Worm (Caenorhabditis elegans) whole organism, L1 larva: Measurements from ENCODE around the gene ZK512.10.

ENCODE experiments used
- aha-1 ChIP-seq: fragments of 150-350 bp; optimal IDR thresholded peaks from 2 replicates; lab custom pipeline; 2014; ENCODE audit warnings: missing biosample characterization, missing genetic modification characterization
- aly-2 ChIP-seq: fragments of 150-350 bp; optimal IDR thresholded peaks from 2 replicates; lab custom pipeline; 2014; ENCODE audit warnings: missing biosample characterization, missing genetic modification characterization
- ama-1 ChIP-seq: fragments of 150-350 bp; optimal IDR thresholded peaks from 2 replicates; lab custom pipeline; 2014
- egl-13 ChIP-seq: sonication (generic microtip); optimal IDR thresholded peaks from 2 replicates; lab custom pipeline; 2016; ENCODE audit warnings: missing genotype, missing genetic modification reagents, missing genetic modification characterization, missing compliant biosample characterization
- fkh-4 ChIP-seq: sonication (generic microtip); optimal IDR thresholded peaks from 2 replicates; lab custom pipeline; 2016; ENCODE audit warnings: missing compliant biosample characterization, missing genetic modification characterization, borderline replicate concordance
- grh-1 ChIP-seq: fragments of 200-800 bp; sonication (Bioruptor generic); IDR thresholded peaks from 2 replicates; pipeline ENCODE4 v1.3.6; 2022; ENCODE audit warnings: missing genetic modification reagents, missing genetic modification characterization, missing compliant biosample characterization
- hpl-2 ChIP-seq: fragments of 150-350 bp; optimal IDR thresholded peaks from 2 replicates; lab custom pipeline; 2014; ENCODE audit warnings: missing biosample characterization, missing genetic modification reagents, missing genetic modification characterization
- nhr-12 ChIP-seq: sonication (generic microtip); optimal IDR thresholded peaks from 2 replicates; lab custom pipeline; 2017; ENCODE audit warnings: missing biosample characterization, missing genetic modification characterization
- nhr-237 ChIP-seq: fragments of 150-350 bp; optimal IDR thresholded peaks from 2 replicates; lab custom pipeline; 2014; ENCODE audit warnings: missing biosample characterization, missing genetic modification characterization

- TF ChIP-seq grh-1 (no peak), nhr-237 (tag; lab: Kevin White, UChicago) (no peak), aly-2 (tag; lab: Kevin White, UChicago) (no peak), aha-1 (tag; lab: Kevin White, UChicago) (no peak), hpl-2 (GFP tag; lab: Kevin White, UChicago) (no peak), fkh-4 (no peak), nhr-12 (tag; lab: Kevin White, UChicago) (no peak), egl-13 (tag; lab: Kevin White, UChicago) (no peak), ama-1 (no peak)
Observed at ce11 chrIII:9103643-9104042, 27.0 kb upstream of the ZK512.10 start, which contains the start of gene dos-1.
